Fruit fly (Drosophila melanogaster) whole organism, embryonic: ENCODE data around the gene CG15353.

Experiments
- Adf1 ChIP-seq: fragments of 200-800 bp; sonication (Bioruptor generic); IDR thresholded peaks from 2 replicates; pipeline ENCODE4 v1.3.6; 2022; ENCODE audit warnings: missing biosample characterization, missing genetic modification characterization
- CG10267 ChIP-seq: fragments of 200-800 bp; sonication (Bioruptor generic); optimal IDR thresholded peaks from 2 replicates; lab custom pipeline; 2018; ENCODE audit warnings: missing biosample characterization, mild to moderate bottlenecking, missing genetic modification characterization, moderate library complexity
- CG10543 ChIP-seq: fragments of 200-800 bp; sonication (Bioruptor generic); optimal IDR thresholded peaks from 3 replicates; lab custom pipeline; 2017; ENCODE audit warnings: missing biosample characterization, mild to moderate bottlenecking, missing genetic modification characterization, moderate library complexity
- CG11504 ChIP-seq: fragments of 200-800 bp; sonication (Bioruptor generic); optimal IDR thresholded peaks from 3 replicates; lab custom pipeline; 2019; ENCODE audit warnings: missing biosample characterization, mild to moderate bottlenecking, missing genetic modification characterization, moderate library complexity
- CG11696 ChIP-seq: fragments of 200-800 bp; sonication (Bioruptor generic); IDR thresholded peaks from 2 replicates; pipeline ENCODE4 v1.3.6; 2022; ENCODE audit warnings: missing biosample characterization, missing genetic modification characterization
- CG12659 ChIP-seq: fragments of 200-800 bp; sonication (Bioruptor generic); optimal IDR thresholded peaks from 3 replicates; lab custom pipeline; 2017; ENCODE audit warnings: mild to moderate bottlenecking, missing biosample characterization, missing genetic modification reagents, missing genetic modification characterization
- CG15601 ChIP-seq: fragments of 200-800 bp; sonication (Bioruptor generic); optimal IDR thresholded peaks from 3 replicates; lab custom pipeline; 2019; ENCODE audit warnings: missing biosample characterization, mild to moderate bottlenecking, missing genetic modification characterization, moderate library complexity
- CG31365 ChIP-seq: fragments of 200-800 bp; sonication (Bioruptor generic); optimal IDR thresholded peaks from 2 replicates; lab custom pipeline; 2018; ENCODE audit warnings: missing biosample characterization, mild to moderate bottlenecking, missing genetic modification characterization
- CG34376 ChIP-seq: fragments of 200-800 bp; sonication (Bioruptor generic); optimal IDR thresholded peaks from 2 replicates; lab custom pipeline; 2018; ENCODE audit warnings: missing biosample characterization, mild to moderate bottlenecking, missing genetic modification characterization
- CG5953 ChIP-seq: fragments of 200-800 bp; sonication (Bioruptor generic); IDR thresholded peaks from 2 replicates; pipeline ENCODE4 v1.3.6; 2022; ENCODE audit warnings: missing biosample characterization, missing genetic modification characterization
- CG6813 ChIP-seq: fragments of 200-800 bp; sonication (Bioruptor generic); optimal IDR thresholded peaks from 2 replicates; lab custom pipeline; 2017; ENCODE audit warnings: missing biosample characterization, missing genetic modification characterization, mild to moderate bottlenecking, moderate library complexity, missing genetic modification reagents
- CG7556 ChIP-seq: fragments of 200-800 bp; sonication (Bioruptor generic); optimal IDR thresholded peaks from 2 replicates; lab custom pipeline; 2017; ENCODE audit warnings: missing biosample characterization, mild to moderate bottlenecking, missing genetic modification characterization
- CG7786 ChIP-seq: fragments of 200-800 bp; sonication (Bioruptor generic); optimal IDR thresholded peaks from 2 replicates; lab custom pipeline; 2016; ENCODE audit warnings: missing biosample characterization, missing genetic modification characterization
- Dll ChIP-seq: fragments of 200-800 bp; sonication (Bioruptor generic); IDR thresholded peaks from 4 replicates; pipeline ENCODE4 v1.3.6; 2022; ENCODE audit warnings: missing biosample characterization, missing genetic modification characterization; ENCODE audit not compliant: partially characterized antibody
- Ets65A ChIP-seq: fragments of 200-800 bp; sonication (Bioruptor generic); peaks from one replicate; lab custom pipeline; 2016; ENCODE audit warnings: missing biosample characterization, missing genetic modification characterization
- Fer1 ChIP-seq: fragments of 200-800 bp; sonication (Bioruptor generic); optimal IDR thresholded peaks from 2 replicates; lab custom pipeline; 2017; ENCODE audit warnings: missing biosample characterization, mild to moderate bottlenecking, missing genetic modification characterization
- Fer2 ChIP-seq: fragments of 200-800 bp; sonication (Bioruptor generic); optimal IDR thresholded peaks from 2 replicates; lab custom pipeline; 2018; ENCODE audit warnings: missing biosample characterization, mild to moderate bottlenecking, missing genetic modification characterization, moderate library complexity
- HHEX ChIP-seq: fragments of 200-800 bp; sonication (Bioruptor generic); optimal IDR thresholded peaks from 3 replicates; lab custom pipeline; 2017; ENCODE audit warnings: missing biosample characterization, mild to moderate bottlenecking, missing genetic modification characterization, missing genetic modification reagents
- Hand ChIP-seq: fragments of 200-800 bp; sonication (Bioruptor generic); optimal IDR thresholded peaks from 2 replicates; lab custom pipeline; 2017; ENCODE audit warnings: mild to moderate bottlenecking, missing biosample characterization, missing genetic modification reagents, missing genetic modification characterization
- Neu2 ChIP-seq: fragments of 200-800 bp; sonication (Bioruptor generic); optimal IDR thresholded peaks from 3 replicates; lab custom pipeline; 2016; ENCODE audit warnings: missing biosample characterization, missing genetic modification characterization, borderline replicate concordance
- Sin3A ChIP-seq: fragments of >200 bp; optimal IDR thresholded peaks from 2 replicates; lab custom pipeline; 2018
- Tbp ChIP-seq: fragments of >200 bp; optimal IDR thresholded peaks from 2 replicates; lab custom pipeline; 2018; ENCODE audit warnings: missing biosample characterization, missing genetic modification characterization
- amos ChIP-seq: fragments of 200-800 bp; sonication (Bioruptor generic); IDR thresholded peaks from 2 replicates; pipeline ENCODE4 v1.3.6; 2022; ENCODE audit warnings: missing biosample characterization, missing genetic modification characterization; ENCODE audit not compliant: partially characterized antibody
- bbx ChIP-seq: fragments of 200-800 bp; sonication (Bioruptor generic); IDR thresholded peaks from 2 replicates; pipeline ENCODE4 v1.3.6; 2022; ENCODE audit warnings: missing biosample characterization, missing genetic modification characterization; ENCODE audit not compliant: partially characterized antibody
- ewg ChIP-seq: fragments of 200-800 bp; sonication (Bioruptor generic); optimal IDR thresholded peaks from 3 replicates; lab custom pipeline; 2017; ENCODE audit warnings: mild to moderate bottlenecking, missing biosample characterization, missing genetic modification reagents, missing genetic modification characterization
- exex ChIP-seq: fragments of 200-800 bp; sonication (Bioruptor generic); optimal IDR thresholded peaks from 4 replicates; lab custom pipeline; 2018; ENCODE audit warnings: missing biosample characterization, mild to moderate bottlenecking, missing genetic modification characterization, moderate library complexity
- grau ChIP-seq: fragments of 200-800 bp; optimal IDR thresholded peaks from 3 replicates; lab custom pipeline; 2019; ENCODE audit warnings: missing biosample characterization, mild to moderate bottlenecking, missing genetic modification characterization, moderate library complexity
- grn ChIP-seq: fragments of 200-800 bp; sonication (Bioruptor generic); optimal IDR thresholded peaks from 3 replicates; lab custom pipeline; 2017; ENCODE audit warnings: missing biosample characterization, missing genetic modification characterization
- hb ChIP-seq: fragments of 200-800 bp; sonication (Bioruptor generic); IDR thresholded peaks from 3 replicates; pipeline ENCODE4 v1.3.6; 2022; ENCODE audit warnings: missing biosample characterization, missing genetic modification characterization; ENCODE audit not compliant: partially characterized antibody
- knrl ChIP-seq: fragments of 200-800 bp; sonication (Bioruptor generic); IDR thresholded peaks from 3 replicates; pipeline ENCODE4 v1.3.6; 2022; ENCODE audit warnings: missing biosample characterization, missing genetic modification characterization; ENCODE audit not compliant: partially characterized antibody
- lab ChIP-seq: fragments of 200-800 bp; sonication (Bioruptor generic); optimal IDR thresholded peaks from 3 replicates; lab custom pipeline; 2017; ENCODE audit warnings: missing biosample characterization, missing genetic modification characterization, mild to moderate bottlenecking, moderate library complexity, missing genetic modification reagents
- lmd ChIP-seq: fragments of 200-800 bp; sonication (Bioruptor generic); IDR thresholded peaks from 2 replicates; pipeline ENCODE4 v1.3.6; 2022; ENCODE audit warnings: missing biosample characterization, missing genetic modification characterization
- mirr ChIP-seq: fragments of 200-800 bp; sonication (Bioruptor generic); optimal IDR thresholded peaks from 3 replicates; lab custom pipeline; 2018; ENCODE audit warnings: missing biosample characterization, mild to moderate bottlenecking, missing genetic modification characterization
- org-1 ChIP-seq: fragments of 200-800 bp; sonication (Bioruptor generic); optimal IDR thresholded peaks from 2 replicates; lab custom pipeline; 2017; ENCODE audit warnings: missing biosample characterization, missing genetic modification characterization
- pzg ChIP-seq: fragments of 200-800 bp; sonication (Bioruptor generic); optimal IDR thresholded peaks from 3 replicates; lab custom pipeline; 2018; ENCODE audit warnings: missing biosample characterization, mild to moderate bottlenecking, missing genetic modification characterization, moderate library complexity
- sens ChIP-seq: fragments of 200-800 bp; sonication (Bioruptor generic); peaks from one replicate; lab custom pipeline; 2016; ENCODE audit warnings: missing biosample characterization, missing genetic modification characterization
- tap ChIP-seq: fragments of 200-800 bp; optimal IDR thresholded peaks from 3 replicates; lab custom pipeline; 2019; ENCODE audit warnings: missing biosample characterization, mild to moderate bottlenecking, missing genetic modification characterization, moderate library complexity
- tll ChIP-seq, 2 experiments: fragments of 200-800 bp in 1 of 2; fragments of >200 bp in 1 of 2; sonication (Bioruptor generic) in 1 of 2; optimal IDR thresholded peaks; 2 replicates each; lab custom pipeline; 2017 to 2019; ENCODE audit warnings: missing biosample characterization in 2 of 2, missing genetic modification characterization in 2 of 2, mild to moderate bottlenecking in 1 of 2, moderate library complexity in 1 of 2
- trem ChIP-seq: fragments of 200-800 bp; optimal IDR thresholded peaks from 3 replicates; lab custom pipeline; 2019; ENCODE audit warnings: missing biosample characterization, mild to moderate bottlenecking, missing genetic modification characterization, moderate library complexity
- tup ChIP-seq: fragments of 200-800 bp; sonication (Bioruptor generic); optimal IDR thresholded peaks from 2 replicates; lab custom pipeline; 2016; ENCODE audit warnings: missing biosample characterization, mild to moderate bottlenecking, missing genetic modification characterization, moderate library complexity
- wek ChIP-seq: fragments of 200-800 bp; sonication (Bioruptor generic); optimal IDR thresholded peaks from 3 replicates; lab custom pipeline; 2018; ENCODE audit warnings: missing biosample characterization, mild to moderate bottlenecking, missing genetic modification characterization, moderate library complexity

The CG15353 gene

dm6 chr2L:2045265-2045664 lies 38.3 kb upstream of the CG15353 start, which contains the start of gene Kebab (continued):
- TF ChIP-seq CG7556 (GFP tag; lab: Kevin White, UChicago) (no peak), bbx (GFP tag; lab: Robert Waterston, UW) (no peak), CG10267 (tag; lab: Kevin White, UChicago) (no peak), Neu2 (GFP tag; lab: Kevin White, UChicago) (no peak), Fer2 (tag; lab: Kevin White, UChicago) (no peak), CG12659 (GFP tag; lab: Kevin White, UChicago) (no peak), Hand (GFP tag; lab: Kevin White, UChicago) (no peak), knrl (no peak), trem (tag; lab: Kevin White, UChicago) (peak; percentile 62), pzg (peak; percentile 17), tap (no peak), CG5953 (GFP tag; lab: Robert Waterston, UW) (no peak), CG31365 (tag; lab: Kevin White, UChicago) (no peak), grau (no peak), CG6813 (GFP tag; lab: Kevin White, UChicago) (no peak), Tbp (no peak), Sin3A (lab: Kevin White, UChicago) (peak; percentile 22), Adf1 (no peak), org-1 (no peak), tll (GFP tag; optimal IDR thresholded peaks at IDR 0.05; lab: Kevin White, UChicago) (no peak), tup (GFP tag; lab: Kevin White, UChicago) (no peak), CG7786 (GFP tag; lab: Kevin White, UChicago) (no peak), HHEX (GFP tag; lab: Kevin White, UChicago) (no peak), CG15601 (no peak), Fer1 (GFP tag; lab: Kevin White, UChicago) (no peak), CG11504 (tag; lab: Kevin White, UChicago) (no peak), Dll (0 out of 4 replicates have a peak, but pooled peaks have one; percentile 15), amos (peak; percentile 7; the same call in 1 of the 2 replicates), lab (GFP tag; lab: Kevin White, UChicago) (no peak), mirr (GFP tag; lab: Kevin White, UChicago) (no peak)

dm6 chr2L:2044826-2045225 lies 37.8 kb upstream of the CG15353 start:
- TF ChIP-seq wek (GFP tag; lab: Kevin White, UChicago) (no peak), Ets65A (GFP tag; lab: Kevin White, UChicago) (peak; percentile 68), sens (GFP tag; lab: Kevin White, UChicago) (peak; percentile 24), hb (GFP tag; lab: Robert Waterston, UW) (peak; percentile 56; the same call in 1 of the 3 replicates)

dm6 chr2L:2042072-2042471 lies 35.1 kb upstream of the CG15353 start:
- TF ChIP-seq CG11696 (no peak), Ets65A (GFP tag; lab: Kevin White, UChicago) (peak; percentile 45)

- TF ChIP-seq CG34376 (GFP tag; lab: Kevin White, UChicago) = peak; percentile 74
- peak; percentile 84 for TF ChIP-seq exex (tag; lab: Kevin White, UChicago)
- peak; percentile 15 for TF ChIP-seq CG10543
- peak; percentile 49 for TF ChIP-seq grn (GFP tag; lab: Kevin White, UChicago)
- TF ChIP-seq ewg (GFP tag; lab: Kevin White, UChicago) = no peak
- TF ChIP-seq mirr (GFP tag; lab: Kevin White, UChicago) = peak; percentile 86
- TF ChIP-seq lmd (GFP tag; lab: Robert Waterston, UW) = no peak
These were observed 32.5 kb upstream of the CG15353 start for dm6 chr2L:2039458-2039857.
